Worm (Caenorhabditis elegans): ENCODE data around the gene sop-2.

DNA sequence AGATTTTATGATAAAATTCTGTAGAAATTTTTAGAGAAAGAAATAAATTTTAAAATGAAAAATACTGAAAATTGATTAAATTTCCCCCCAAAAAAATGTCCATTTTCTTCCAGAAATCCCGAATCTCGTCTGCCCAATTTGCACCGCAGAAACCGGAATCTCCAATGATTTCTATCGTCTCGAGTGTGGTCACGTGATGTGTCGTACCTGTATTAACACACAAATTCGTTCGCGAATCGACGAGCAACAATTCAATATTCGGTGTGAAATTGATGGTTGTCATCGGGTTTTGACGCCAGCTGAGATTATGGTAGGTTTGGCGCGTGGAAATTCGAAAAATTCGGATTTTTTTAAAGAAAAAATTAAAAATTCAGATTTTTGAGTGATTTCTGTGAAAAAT lies 43.2 kb upstream of the sop-2 start:
- TF ChIP-seq him-1 (tag; optimal IDR thresholded peaks at IDR 0.05) = no peak
- TF ChIP-seq dao-5 (tag; optimal IDR thresholded peaks at IDR 0.05) = no peak
